Fruit fly (Drosophila melanogaster) whole organism, pupa: ENCODE data around the gene per.

Experiments
- CG32121 ChIP-seq: fragments of 200-800 bp; sonication (Bioruptor generic); IDR thresholded peaks from 2 replicates; pipeline ENCODE4 v1.3.6; 2022; ENCODE audit warnings: missing biosample characterization, missing genetic modification characterization
- Pif1B ChIP-seq: fragments of 200-800 bp; sonication (Bioruptor generic); optimal IDR thresholded peaks from 3 replicates; lab custom pipeline; 2016; ENCODE audit warnings: missing biosample characterization, missing genetic modification characterization
- Snoo ChIP-seq: fragments of 200-800 bp; sonication (Bioruptor generic); optimal IDR thresholded peaks from 3 replicates; lab custom pipeline; 2017; ENCODE audit warnings: missing biosample characterization, mild to moderate bottlenecking, missing genetic modification characterization, inconsistent platforms

DNA sequence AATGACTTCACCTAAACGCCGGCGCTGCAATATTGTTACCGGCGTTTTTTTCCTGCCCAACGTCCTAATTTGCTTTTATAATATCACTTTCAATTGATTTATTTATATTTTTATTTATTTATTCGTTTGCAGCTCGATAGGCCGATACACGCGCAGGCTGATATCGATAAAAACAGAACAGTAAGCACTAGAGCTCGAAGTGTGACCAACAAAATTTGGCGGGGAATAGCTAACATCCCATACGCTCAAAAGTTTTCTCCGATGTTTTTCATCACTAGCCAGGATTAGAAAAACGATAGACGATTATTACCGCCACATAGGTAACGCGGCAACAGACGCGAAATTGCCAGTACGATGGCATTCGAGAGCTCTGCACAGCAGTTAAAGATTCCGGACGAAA lies 28.4 kb downstream of the per start, which contains the start of the genes CG2685 and CG2694:
- no peak for TF ChIP-seq Pif1B (GFP tag; lab: Kevin White, UChicago)
- TF ChIP-seq CG32121 (GFP tag; lab: Robert Waterston, UW) = no peak
- TF ChIP-seq Snoo (tag; lab: Kevin White, UChicago) = no peak
